Worm (Caenorhabditis elegans) whole organism, early embryonic: ENCODE data around the gene E02C12.8.

ENCODE experiments used
- aly-1 ChIP-seq: sonication (generic microtip); optimal IDR thresholded peaks from 2 replicates; lab custom pipeline; 2016; ENCODE audit warnings: missing genetic modification characterization, missing compliant biosample characterization
- ama-1 ChIP-seq: fragments of 150-350 bp; optimal IDR thresholded peaks from 2 replicates; lab custom pipeline; 2014
- ets-7 ChIP-seq: sonication (generic microtip); optimal IDR thresholded peaks from 2 replicates; lab custom pipeline; 2016; ENCODE audit warnings: missing genotype, missing genetic modification characterization, missing compliant biosample characterization

- TF ChIP-seq ets-7 (tag; lab: Kevin White, UChicago) (no peak), ama-1 (lab: Kevin White, UChicago) (no peak), aly-1 (no peak)
Observed at ce11 chrV:9340318-9340717, 33.1 kb downstream of the E02C12.8 start.
